Fruit fly (Drosophila melanogaster) whole organism, embryonic: ENCODE data around the gene beta4GalNAcTB.

ENCODE experiments used
- CG10431 ChIP-seq: fragments of 200-800 bp; sonication (Bioruptor generic); optimal IDR thresholded peaks from 3 replicates; lab custom pipeline; 2018; ENCODE audit warnings: missing biosample characterization, mild to moderate bottlenecking, missing genetic modification characterization
- CG11085 ChIP-seq: fragments of 200-800 bp; sonication (Bioruptor generic); IDR thresholded peaks from 2 replicates; pipeline ENCODE4 v1.3.6; 2022; ENCODE audit warnings: missing biosample characterization, missing genetic modification characterization
- CG11456 ChIP-seq: fragments of 200-800 bp; sonication (Bioruptor generic); IDR thresholded peaks from 3 replicates; pipeline ENCODE4 v1.3.6; 2022; ENCODE audit warnings: missing biosample characterization, missing genetic modification characterization
- CG12104 ChIP-seq: fragments of 200-800 bp; sonication (Bioruptor generic); optimal IDR thresholded peaks from 3 replicates; lab custom pipeline; 2016; ENCODE audit warnings: missing biosample characterization, missing genetic modification characterization
- CG13123 ChIP-seq: fragments of 200-800 bp; sonication (Bioruptor generic); optimal IDR thresholded peaks from 2 replicates; lab custom pipeline; 2016; ENCODE audit warnings: missing biosample characterization, missing genetic modification characterization
- CG13894 ChIP-seq: fragments of 200-800 bp; sonication (Bioruptor generic); optimal IDR thresholded peaks from 3 replicates; lab custom pipeline; 2018; ENCODE audit warnings: missing biosample characterization, mild to moderate bottlenecking, missing genetic modification characterization, moderate library complexity
- CG14860 ChIP-seq: fragments of 200-800 bp; sonication (Bioruptor generic); IDR thresholded peaks from 3 replicates; pipeline ENCODE4 v1.3.6; 2022; ENCODE audit warnings: missing biosample characterization, missing genetic modification characterization; ENCODE audit not compliant: partially characterized antibody
- CG15011 ChIP-seq: fragments of 200-800 bp; sonication (Bioruptor generic); optimal IDR thresholded peaks from 3 replicates; lab custom pipeline; 2018; ENCODE audit warnings: missing biosample characterization, mild to moderate bottlenecking, missing genetic modification characterization
- CG16813 ChIP-seq: fragments of 200-800 bp; sonication (Bioruptor generic); IDR thresholded peaks from 3 replicates; pipeline ENCODE4 v1.3.6; 2022; ENCODE audit warnings: missing biosample characterization, missing genetic modification characterization; ENCODE audit not compliant: partially characterized antibody
- CG17568 ChIP-seq: fragments of 200-800 bp; sonication (Bioruptor generic); optimal IDR thresholded peaks from 2 replicates; lab custom pipeline; 2018; ENCODE audit warnings: missing biosample characterization, mild to moderate bottlenecking, missing genetic modification characterization, moderate library complexity
- CG17612 ChIP-seq: fragments of 200-800 bp; sonication (Bioruptor generic); IDR thresholded peaks from 2 replicates; pipeline ENCODE4 v1.3.6; 2022; ENCODE audit warnings: missing biosample characterization, missing genetic modification characterization
- CG17802 ChIP-seq: fragments of 200-800 bp; sonication (Bioruptor generic); optimal IDR thresholded peaks from 2 replicates; lab custom pipeline; 2018; ENCODE audit warnings: missing biosample characterization, mild to moderate bottlenecking, missing genetic modification characterization, moderate library complexity
- CG18599 ChIP-seq: fragments of 200-800 bp; sonication (Bioruptor generic); optimal IDR thresholded peaks from 3 replicates; lab custom pipeline; 2017; ENCODE audit warnings: missing biosample characterization, missing genetic modification characterization, mild to moderate bottlenecking, moderate library complexity, missing genetic modification reagents
- CG18764 ChIP-seq: fragments of 200-800 bp; sonication (Bioruptor generic); optimal IDR thresholded peaks from 3 replicates; lab custom pipeline; 2016; ENCODE audit warnings: missing biosample characterization, missing genetic modification characterization
- CG32772 ChIP-seq: fragments of 200-800 bp; sonication (Bioruptor generic); IDR thresholded peaks from 2 replicates; pipeline ENCODE4 v1.3.6; 2022; ENCODE audit warnings: missing biosample characterization, missing genetic modification characterization
- CG5245 ChIP-seq: fragments of 200-800 bp; sonication (Bioruptor generic); optimal IDR thresholded peaks from 3 replicates; lab custom pipeline; 2016; ENCODE audit warnings: missing biosample characterization, missing genetic modification characterization
- CG6683 ChIP-seq: fragments of 200-800 bp; sonication (Bioruptor generic); optimal IDR thresholded peaks from 2 replicates; lab custom pipeline; 2017; ENCODE audit warnings: missing biosample characterization, mild to moderate bottlenecking, missing genetic modification characterization, missing genetic modification reagents
- CG6854 ChIP-seq: fragments of 200-800 bp; sonication (Bioruptor generic); optimal IDR thresholded peaks from 3 replicates; lab custom pipeline; 2017; ENCODE audit warnings: missing biosample characterization, mild to moderate bottlenecking, missing genetic modification characterization
- CG7963 ChIP-seq: fragments of 200-800 bp; sonication (Bioruptor generic); IDR thresholded peaks from 3 replicates; pipeline ENCODE4 v1.3.6; 2022; ENCODE audit warnings: missing biosample characterization, missing genetic modification characterization; ENCODE audit not compliant: partially characterized antibody
- Dad ChIP-seq: fragments of 200-800 bp; sonication (Bioruptor generic); optimal IDR thresholded peaks from 3 replicates; lab custom pipeline; 2016; ENCODE audit warnings: missing biosample characterization, missing genetic modification characterization
- Dbx ChIP-seq: fragments of 200-800 bp; sonication (Bioruptor generic); IDR thresholded peaks from 3 replicates; pipeline ENCODE4 v1.3.6; 2022; ENCODE audit warnings: missing biosample characterization, missing genetic modification characterization
- Doc2 ChIP-seq: fragments of 200-800 bp; sonication (Bioruptor generic); IDR thresholded peaks from 2 replicates; pipeline ENCODE4 v1.3.6; 2022; ENCODE audit warnings: missing biosample characterization, missing genetic modification characterization
- Elba2 ChIP-seq: fragments of 200-800 bp; sonication (Bioruptor generic); optimal IDR thresholded peaks from 3 replicates; lab custom pipeline; 2016; ENCODE audit warnings: missing biosample characterization, missing genetic modification characterization
- Ets65A ChIP-seq: fragments of 200-800 bp; sonication (Bioruptor generic); peaks from one replicate; lab custom pipeline; 2016; ENCODE audit warnings: missing biosample characterization, missing genetic modification characterization
- Fer1 ChIP-seq: fragments of 200-800 bp; sonication (Bioruptor generic); optimal IDR thresholded peaks from 2 replicates; lab custom pipeline; 2017; ENCODE audit warnings: missing biosample characterization, mild to moderate bottlenecking, missing genetic modification characterization
- HLH3B ChIP-seq: fragments of 200-800 bp; sonication (Bioruptor generic); IDR thresholded peaks from 2 replicates; pipeline ENCODE4 v1.3.6; 2022; ENCODE audit warnings: missing biosample characterization, missing genetic modification characterization
- Jarid2 ChIP-seq: fragments of 200-800 bp; sonication (Bioruptor generic); optimal IDR thresholded peaks from 3 replicates; lab custom pipeline; 2017; ENCODE audit warnings: mild to moderate bottlenecking, missing biosample characterization, missing genetic modification reagents, missing genetic modification characterization
- Opbp ChIP-seq: fragments of 200-800 bp; sonication (Bioruptor generic); IDR thresholded peaks from 3 replicates; pipeline ENCODE4 v1.3.6; 2022; ENCODE audit warnings: missing biosample characterization, missing genetic modification characterization; ENCODE audit not compliant: partially characterized antibody
- Poxn ChIP-seq: fragments of 200-800 bp; sonication (Bioruptor generic); IDR thresholded peaks from 2 replicates; pipeline ENCODE4 v1.3.6; 2022; ENCODE audit warnings: missing biosample characterization, missing genetic modification characterization
- ab ChIP-seq: fragments of 200-800 bp; sonication (Bioruptor generic); optimal IDR thresholded peaks from 2 replicates; lab custom pipeline; 2016; ENCODE audit warnings: missing biosample characterization, missing genetic modification characterization
- abd-A ChIP-seq: fragments of 200-800 bp; sonication (Bioruptor generic); optimal IDR thresholded peaks from 3 replicates; lab custom pipeline; 2019; ENCODE audit warnings: missing biosample characterization, mild to moderate bottlenecking, missing genetic modification characterization, moderate library complexity
- ase ChIP-seq: fragments of 200-800 bp; sonication (Bioruptor generic); IDR thresholded peaks from 3 replicates; pipeline ENCODE4 v1.3.6; 2022; ENCODE audit warnings: missing biosample characterization, missing genetic modification characterization
- ato ChIP-seq: fragments of 200-800 bp; sonication (Bioruptor generic); IDR thresholded peaks from 2 replicates; pipeline ENCODE4 v1.3.6; 2022; ENCODE audit warnings: missing biosample characterization, missing genetic modification characterization; ENCODE audit not compliant: partially characterized antibody
- cad ChIP-seq: fragments of >200 bp; optimal IDR thresholded peaks from 2 replicates; lab custom pipeline; 2017; ENCODE audit warnings: missing biosample characterization, missing genetic modification characterization
- cg ChIP-seq: fragments of 200-800 bp; sonication (Bioruptor generic); optimal IDR thresholded peaks from 3 replicates; lab custom pipeline; 2019; ENCODE audit warnings: missing biosample characterization, mild to moderate bottlenecking, missing genetic modification characterization, moderate library complexity
- chinmo ChIP-seq: fragments of 200-800 bp; sonication (Bioruptor generic); IDR thresholded peaks from 4 replicates; pipeline ENCODE4 v1.3.6; 2022; ENCODE audit warnings: missing biosample characterization, missing genetic modification characterization; ENCODE audit not compliant: partially characterized antibody
- chn ChIP-seq: fragments of 200-800 bp; sonication (Bioruptor generic); optimal IDR thresholded peaks from 2 replicates; lab custom pipeline; 2016; ENCODE audit warnings: missing biosample characterization, missing genetic modification characterization
- dmrt99B ChIP-seq: fragments of 200-800 bp; sonication (Bioruptor generic); optimal IDR thresholded peaks from 2 replicates; lab custom pipeline; 2018; ENCODE audit warnings: missing biosample characterization, mild to moderate bottlenecking, missing genetic modification characterization, moderate library complexity
- emc ChIP-seq: fragments of 200-800 bp; sonication (Bioruptor generic); optimal IDR thresholded peaks from 2 replicates; lab custom pipeline; 2016; ENCODE audit warnings: missing biosample characterization, missing genetic modification characterization
- eyg ChIP-seq: fragments of 200-800 bp; sonication (Bioruptor generic); optimal IDR thresholded peaks from 3 replicates; lab custom pipeline; 2016; ENCODE audit warnings: missing biosample characterization, missing genetic modification characterization
- fd64A ChIP-seq: fragments of 200-800 bp; sonication (Bioruptor generic); optimal IDR thresholded peaks from 3 replicates; lab custom pipeline; 2018; ENCODE audit warnings: missing biosample characterization, mild to moderate bottlenecking, missing genetic modification characterization
- gt ChIP-seq: fragments of 200-800 bp; sonication (Bioruptor generic); IDR thresholded peaks from 2 replicates; pipeline ENCODE4 v1.3.6; 2022; ENCODE audit warnings: missing biosample characterization, missing genetic modification characterization
- kay ChIP-seq: fragments of 200-800 bp; sonication (Bioruptor generic); optimal IDR thresholded peaks from 2 replicates; lab custom pipeline; 2016; ENCODE audit warnings: missing biosample characterization, missing genetic modification characterization
- oc ChIP-seq: fragments of 200-800 bp; sonication (Bioruptor generic); optimal IDR thresholded peaks from 2 replicates; lab custom pipeline; 2018; ENCODE audit warnings: missing biosample characterization, mild to moderate bottlenecking, missing genetic modification characterization, moderate library complexity
- org-1 ChIP-seq: fragments of 200-800 bp; sonication (Bioruptor generic); optimal IDR thresholded peaks from 2 replicates; lab custom pipeline; 2017; ENCODE audit warnings: missing biosample characterization, missing genetic modification characterization
- pan ChIP-seq, 4 experiments: fragments of >200 bp in 3 of 4; fragments of 200-800 bp in 1 of 4; sonication (Bioruptor generic) in 1 of 4; optimal IDR thresholded peaks in 3 of 4; IDR thresholded peaks in 1 of 4; 2 replicates each; pipeline versions ENCODE4 v1.3.6 to Lab custom; 2017 to 2022; ENCODE audit warnings: missing biosample characterization in 2 of 4, missing genetic modification characterization in 2 of 4, mixed read lengths in 1 of 4
- salm ChIP-seq: fragments of 200-800 bp; sonication (Bioruptor generic); optimal IDR thresholded peaks from 2 replicates; lab custom pipeline; 2018; ENCODE audit warnings: missing biosample characterization, mild to moderate bottlenecking, missing genetic modification characterization
- slou ChIP-seq: fragments of 200-800 bp; sonication (Bioruptor generic); optimal IDR thresholded peaks from 3 replicates; lab custom pipeline; 2016; ENCODE audit warnings: missing biosample characterization, missing genetic modification characterization
- ttk ChIP-seq: fragments of 200-800 bp; sonication (Bioruptor generic); IDR thresholded peaks from 2 replicates; pipeline ENCODE4 v2.1.2; 2022; ENCODE audit warnings: missing biosample characterization, missing genetic modification characterization

beta4GalNAcTB gene

dm6 chr3R:29004884-29005621 is 28.8 kb downstream of the beta4GalNAcTB start (continued):
- no peak for TF ChIP-seq CG7963 (GFP tag; lab: Robert Waterston, UW)
- TF ChIP-seq HLH3B (GFP tag; lab: Robert Waterston, UW): no peak
- TF ChIP-seq pan (optimal IDR thresholded peaks at IDR 0.05; lab: Kevin White, UChicago): no peak
- TF ChIP-seq pan (GFP tag; optimal IDR thresholded peaks at IDR 0.05 in 1 of 2, IDR thresholded peaks at IDR 0.05 in 1 of 2): peak in 1 of 2 experiments; percentile 73
- no peak for TF ChIP-seq CG12104 (GFP tag; lab: Kevin White, UChicago)
- TF ChIP-seq CG11085 (GFP tag; lab: Robert Waterston, UW): no peak
- no peak for TF ChIP-seq eyg (GFP tag; lab: Kevin White, UChicago)
- no peak for TF ChIP-seq Doc2 (GFP tag; lab: Robert Waterston, UW)
- TF ChIP-seq CG5245 (GFP tag; lab: Kevin White, UChicago): no peak
- no peak for TF ChIP-seq CG17612 (GFP tag; lab: Robert Waterston, UW)
- TF ChIP-seq Dad (GFP tag; lab: Kevin White, UChicago): no peak
- TF ChIP-seq chn (GFP tag; lab: Kevin White, UChicago): no peak
- TF ChIP-seq Dbx (GFP tag; lab: Robert Waterston, UW): no peak
- 0 out of 3 replicates have a peak, but pooled peaks have one; percentile 30 for TF ChIP-seq CG11456 (GFP tag; lab: Robert Waterston, UW)
- no peak for TF ChIP-seq slou (GFP tag; lab: Kevin White, UChicago)
- no peak for TF ChIP-seq CG6683
- no peak for TF ChIP-seq CG17568 (GFP tag; lab: Kevin White, UChicago)
- no peak for TF ChIP-seq kay (GFP tag; lab: Kevin White, UChicago)
- TF ChIP-seq Ets65A (GFP tag; lab: Kevin White, UChicago): peak; percentile 89
- TF ChIP-seq oc (tag; lab: Kevin White, UChicago): no peak
- TF ChIP-seq fd64A (GFP tag; lab: Kevin White, UChicago): no peak
- TF ChIP-seq abd-A: peak; percentile 93
- no peak for TF ChIP-seq gt (GFP tag; lab: Robert Waterston, UW)
- TF ChIP-seq ato (GFP tag; lab: Robert Waterston, UW): no peak
- no peak for TF ChIP-seq CG13123 (GFP tag; lab: Kevin White, UChicago)
- no peak for TF ChIP-seq Poxn
- no peak for TF ChIP-seq cg
- no peak for TF ChIP-seq CG10431 (GFP tag; lab: Kevin White, UChicago)
- no peak for TF ChIP-seq ase (GFP tag; lab: Robert Waterston, UW)
- TF ChIP-seq ab: no peak
- TF ChIP-seq salm (tag; lab: Kevin White, UChicago): no peak
- TF ChIP-seq CG32772 (GFP tag; lab: Robert Waterston, UW): 0 out of 2 replicates have a peak, but pooled peaks have one; percentile 19
- TF ChIP-seq Jarid2 (GFP tag; lab: Kevin White, UChicago): no peak
- peak; percentile 58 for TF ChIP-seq ttk
- peak; percentile 66 for TF ChIP-seq dmrt99B
- TF ChIP-seq CG17802 (tag; lab: Kevin White, UChicago): no peak
- TF ChIP-seq Fer1 (GFP tag; lab: Kevin White, UChicago): peak; percentile 24
- TF ChIP-seq CG15011 (GFP tag; lab: Kevin White, UChicago): no peak
- TF ChIP-seq org-1: no peak
- TF ChIP-seq CG6854 (GFP tag; lab: Kevin White, UChicago): no peak
- TF ChIP-seq Elba2 (GFP tag; lab: Kevin White, UChicago): no peak
- no peak for TF ChIP-seq emc (GFP tag; lab: Kevin White, UChicago)
- no peak for TF ChIP-seq CG13894
- TF ChIP-seq chinmo: no peak
- no peak for TF ChIP-seq CG16813 (GFP tag; lab: Robert Waterston, UW)
- no peak for TF ChIP-seq cad (GFP tag; lab: Kevin White, UChicago)
- peak; percentile 43 for TF ChIP-seq CG18599 (GFP tag; lab: Kevin White, UChicago)
- TF ChIP-seq CG18764 (GFP tag; lab: Kevin White, UChicago): peak; percentile 21
- TF ChIP-seq Opbp (GFP tag; lab: Robert Waterston, UW): no peak
- no peak for TF ChIP-seq CG14860 (GFP tag; lab: Robert Waterston, UW)
